Worm (Caenorhabditis elegans) whole organism, early embryonic: ENCODE data around the gene srt-13.

Experiments
- F13C5.2 ChIP-seq: sonication (generic microtip); optimal IDR thresholded peaks from 2 replicates; lab custom pipeline; 2017; ENCODE audit warnings: mild to moderate bottlenecking, missing genetic modification characterization, inconsistent platforms, missing compliant biosample characterization
- aly-1 ChIP-seq: sonication (generic microtip); optimal IDR thresholded peaks from 2 replicates; lab custom pipeline; 2016; ENCODE audit warnings: missing genetic modification characterization, missing compliant biosample characterization
- ama-1 ChIP-seq: fragments of 150-350 bp; optimal IDR thresholded peaks from 2 replicates; lab custom pipeline; 2014
- ceh-36 ChIP-seq: sonication (generic microtip); optimal IDR thresholded peaks from 2 replicates; lab custom pipeline; 2016; ENCODE audit warnings: missing genetic modification characterization, inconsistent platforms, missing compliant biosample characterization
- flt-1 ChIP-seq: fragments of 200-800 bp; sonication (Bioruptor generic); IDR thresholded peaks from 2 replicates; pipeline ENCODE4 v1.3.6; 2022; ENCODE audit warnings: missing genetic modification characterization, missing compliant biosample characterization
- hmg-4 ChIP-seq: fragments of 200-800 bp; sonication (Bioruptor generic); optimal IDR thresholded peaks from 2 replicates; lab custom pipeline; 2018; ENCODE audit warnings: mild to moderate bottlenecking, missing genetic modification characterization, missing compliant biosample characterization
- pes-1 ChIP-seq: fragments of 200-800 bp; sonication (Bioruptor generic); IDR thresholded peaks from 2 replicates; pipeline ENCODE4 v1.3.6; 2022; ENCODE audit warnings: missing genetic modification reagents, missing genetic modification characterization, missing compliant biosample characterization
- scrt-1 ChIP-seq: fragments of 200-800 bp; sonication (Bioruptor generic); IDR thresholded peaks from 2 replicates; pipeline ENCODE4 v1.3.6; 2022; ENCODE audit warnings: missing genetic modification characterization, missing compliant biosample characterization
- tbx-37 ChIP-seq: fragments of 200-800 bp; sonication (Bioruptor generic); conservative IDR thresholded peaks from 2 replicates; pipeline ENCODE4 v1.3.6; 2022; ENCODE audit warnings: missing genetic modification reagents, missing genetic modification characterization, missing compliant biosample characterization
- tra-4 ChIP-seq: sonication (generic microtip); optimal IDR thresholded peaks from 2 replicates; lab custom pipeline; 2017; ENCODE audit warnings: missing genetic modification characterization, missing compliant biosample characterization

DNA sequence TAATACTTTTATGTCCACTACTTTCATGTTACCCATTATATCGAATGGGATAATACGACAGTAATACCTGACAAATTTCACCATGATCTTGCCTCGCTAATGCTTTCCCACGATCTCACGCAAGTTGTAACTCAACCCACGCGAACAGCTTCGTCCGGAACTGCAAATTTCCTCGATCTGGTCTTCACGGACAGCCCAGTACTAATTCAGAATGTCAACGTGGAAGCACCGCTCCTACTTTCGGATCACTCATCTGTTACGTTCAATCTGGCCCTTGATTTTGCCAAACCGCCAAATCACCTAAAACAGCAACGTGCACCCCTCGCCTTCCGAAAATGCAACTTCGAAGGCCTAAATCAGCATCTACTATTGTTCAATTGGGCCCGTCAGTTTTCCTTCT is 23.4 kb upstream of the srt-13 start:
- TF ChIP-seq ama-1 (no peak), tra-4 (no peak), hmg-4 (GFP tag; lab: Kevin White, UChicago) (no peak), aly-1 (tag; lab: Kevin White, UChicago) (no peak), F13C5.2 (tag; lab: Kevin White, UChicago) (no peak), tbx-37 (GFP tag; lab: Robert Waterston, UW) (no peak), scrt-1 (no peak), pes-1 (GFP tag; lab: Robert Waterston, UW) (no peak), ceh-36 (no peak), flt-1 (no peak)
